Worm (Caenorhabditis elegans) whole organism, young adult: Measurements from ENCODE around the gene ints-9.

Source experiments
- D2030.7 ChIP-seq: fragments of 200-800 bp; sonication (Bioruptor generic); IDR thresholded peaks from 2 replicates; pipeline ENCODE4 v1.3.6; 2022; ENCODE audit warnings: missing genetic modification reagents, missing genetic modification characterization, missing compliant biosample characterization
- F10E7.11 ChIP-seq: sonication (generic microtip); optimal IDR thresholded peaks from 2 replicates; lab custom pipeline; 2017; ENCODE audit warnings: mild to moderate bottlenecking, missing genetic modification characterization, moderate library complexity, missing compliant biosample characterization
- F33H1.4 ChIP-seq: fragments of 200-800 bp; sonication (Bioruptor generic); IDR thresholded peaks from 2 replicates; pipeline ENCODE4 v1.3.6; 2022; ENCODE audit warnings: missing genetic modification reagents, missing genetic modification characterization, missing compliant biosample characterization
- F49E8.2 ChIP-seq: sonication (generic microtip); optimal IDR thresholded peaks from 3 replicates; lab custom pipeline; 2017; ENCODE audit warnings: missing genetic modification characterization, mild to moderate bottlenecking, missing compliant biosample characterization, antibody characterized with exemption, moderate library complexity; ENCODE audit not compliant: insufficient read depth
- F55B11.4 ChIP-seq: sonication (generic microtip); optimal IDR thresholded peaks from 2 replicates; lab custom pipeline; 2016; ENCODE audit warnings: missing compliant biosample characterization, missing genetic modification characterization, borderline replicate concordance; ENCODE audit not compliant: insufficient read depth
- F57A8.1 ChIP-seq: fragments of 200-800 bp; sonication (Bioruptor generic); optimal IDR thresholded peaks from 2 replicates; lab custom pipeline; 2018; ENCODE audit warnings: mild to moderate bottlenecking, missing genetic modification characterization, moderate library complexity, missing compliant biosample characterization
- T26A5.8 ChIP-seq: sonication (generic microtip); optimal IDR thresholded peaks from 2 replicates; lab custom pipeline; 2016; ENCODE audit warnings: missing genetic modification characterization, missing compliant biosample characterization
- Y53F4B.3 ChIP-seq: fragments of 200-800 bp; sonication (Bioruptor generic); IDR thresholded peaks from 2 replicates; pipeline ENCODE4 v1.3.6; 2022; ENCODE audit warnings: missing genetic modification reagents, missing genetic modification characterization, missing compliant biosample characterization
- Y56A3A.18 ChIP-seq: fragments of 200-800 bp; sonication (Bioruptor generic); IDR thresholded peaks from 2 replicates; pipeline ENCODE4 v1.3.6; 2022; ENCODE audit warnings: missing genetic modification reagents, missing genetic modification characterization, missing compliant biosample characterization
- Y79H2A.3 ChIP-seq: fragments of 200-800 bp; sonication (Bioruptor generic); conservative IDR thresholded peaks from 2 replicates; pipeline ENCODE4 v1.3.6; 2022; ENCODE audit warnings: missing genetic modification reagents, missing genetic modification characterization, missing compliant biosample characterization
- ZK185.1 ChIP-seq: sonication (generic microtip); optimal IDR thresholded peaks from 2 replicates; lab custom pipeline; 2016; ENCODE audit warnings: mild to moderate bottlenecking, missing genetic modification characterization, missing compliant biosample characterization; ENCODE audit not compliant: poor library complexity, severe bottlenecking
- ama-1 ChIP-seq, 3 experiments: fragments of 150-350 bp in 1 of 3; sonication (generic microtip) in 2 of 3; optimal IDR thresholded peaks; 2 replicates each; lab custom pipeline; 2014 to 2018; ENCODE audit warnings: missing biosample characterization in 2 of 3, missing genetic modification characterization in 2 of 3, missing genetic modification reagents in 2 of 3
- athp-1 ChIP-seq: sonication (generic microtip); optimal IDR thresholded peaks from 2 replicates; lab custom pipeline; 2017; ENCODE audit warnings: mild to moderate bottlenecking, missing genetic modification characterization, missing compliant biosample characterization
- ccch-3 ChIP-seq: fragments of 200-800 bp; sonication (Bioruptor generic); optimal IDR thresholded peaks from 2 replicates; lab custom pipeline; 2018; ENCODE audit warnings: mild to moderate bottlenecking, missing genetic modification characterization, missing compliant biosample characterization
- cebp-2 ChIP-seq: fragments of 200-800 bp; sonication (Bioruptor generic); IDR thresholded peaks from 2 replicates; pipeline ENCODE4 v1.3.6; 2022; ENCODE audit warnings: missing genetic modification characterization, missing compliant biosample characterization
- ceh-27 ChIP-seq: fragments of 200-800 bp; sonication (Bioruptor generic); optimal IDR thresholded peaks from 2 replicates; lab custom pipeline; 2018; ENCODE audit warnings: mild to moderate bottlenecking, missing genetic modification characterization, moderate library complexity, missing compliant biosample characterization
- ceh-58 ChIP-seq: fragments of 200-800 bp; sonication (Bioruptor generic); IDR thresholded peaks from 2 replicates; pipeline ENCODE4 v1.3.6; 2022; ENCODE audit warnings: missing genetic modification characterization, missing compliant biosample characterization
- dpff-1 ChIP-seq: sonication (generic microtip); optimal IDR thresholded peaks from 2 replicates; lab custom pipeline; 2017; ENCODE audit warnings: mild to moderate bottlenecking, missing genetic modification characterization, missing compliant biosample characterization
- dpl-1 ChIP-seq: fragments of 150-350 bp; optimal IDR thresholded peaks from 2 replicates; lab custom pipeline; 2014; ENCODE audit warnings: missing biosample characterization, missing genetic modification reagents, missing genetic modification characterization
- efl-1 ChIP-seq: fragments of 150-350 bp; optimal IDR thresholded peaks from 2 replicates; lab custom pipeline; 2014; ENCODE audit warnings: missing biosample characterization, missing genetic modification reagents, missing genetic modification characterization
- egl-18 ChIP-seq: fragments of 200-800 bp; sonication (Bioruptor generic); IDR thresholded peaks from 2 replicates; pipeline ENCODE4 v1.3.6; 2022; ENCODE audit warnings: missing genetic modification reagents, missing genetic modification characterization, missing compliant biosample characterization
- ekl-4 ChIP-seq: fragments of 200-800 bp; sonication (Bioruptor generic); IDR thresholded peaks from 2 replicates; pipeline ENCODE4 v1.3.6; 2022; ENCODE audit warnings: missing genetic modification reagents, missing genetic modification characterization, missing compliant biosample characterization
- fkh-3 ChIP-seq: sonication (generic microtip); optimal IDR thresholded peaks from 2 replicates; lab custom pipeline; 2016; ENCODE audit warnings: mild to moderate bottlenecking, missing genetic modification characterization, missing compliant biosample characterization
- gei-17 ChIP-seq: fragments of 200-800 bp; sonication (Bioruptor generic); optimal IDR thresholded peaks from 2 replicates; lab custom pipeline; 2018; ENCODE audit warnings: mild to moderate bottlenecking, missing genetic modification characterization, missing compliant biosample characterization
- hlh-26 ChIP-seq: fragments of 200-800 bp; sonication (Bioruptor generic); conservative IDR thresholded peaks from 2 replicates; pipeline ENCODE4 v1.3.6; 2022; ENCODE audit warnings: missing genetic modification reagents, missing genetic modification characterization, missing compliant biosample characterization
- hmg-1.2 ChIP-seq: fragments of 200-800 bp; sonication (Bioruptor generic); IDR thresholded peaks from 2 replicates; pipeline ENCODE4 v1.3.6; 2022; ENCODE audit warnings: missing genetic modification reagents, missing genetic modification characterization, missing compliant biosample characterization
- hmg-20 ChIP-seq: fragments of 200-800 bp; sonication (Bioruptor generic); IDR thresholded peaks from 2 replicates; pipeline ENCODE4 v1.3.6; 2022; ENCODE audit warnings: missing genetic modification reagents, missing genetic modification characterization, missing compliant biosample characterization
- lin-26 ChIP-seq: fragments of 200-800 bp; sonication (Bioruptor generic); IDR thresholded peaks from 2 replicates; pipeline ENCODE4 v1.3.6; 2022; ENCODE audit warnings: missing genetic modification reagents, missing genetic modification characterization, missing compliant biosample characterization
- lin-35 ChIP-seq, 3 experiments: fragments of 150-350 bp in 2 of 3; sonication (generic microtip) in 1 of 3; optimal IDR thresholded peaks; 2 replicates each; lab custom pipeline; 2014 to 2018; ENCODE audit warnings: missing biosample characterization in 3 of 3, missing genetic modification characterization in 3 of 3, missing genetic modification reagents in 3 of 3
- lin-54 ChIP-seq: fragments of 200-800 bp; sonication (Bioruptor generic); optimal IDR thresholded peaks from 2 replicates; lab custom pipeline; 2018; ENCODE audit warnings: mild to moderate bottlenecking, missing genetic modification characterization, missing compliant biosample characterization
- lir-1 ChIP-seq: fragments of 200-800 bp; sonication (Bioruptor generic); conservative IDR thresholded peaks from 2 replicates; pipeline ENCODE4 v1.3.6; 2022; ENCODE audit warnings: missing genetic modification reagents, missing genetic modification characterization, missing compliant biosample characterization
- lsl-1 ChIP-seq: fragments of 200-800 bp; sonication (Bioruptor generic); optimal IDR thresholded peaks from 2 replicates; lab custom pipeline; 2018; ENCODE audit warnings: mild to moderate bottlenecking, missing genetic modification characterization, moderate library complexity, missing compliant biosample characterization
- madf-3 ChIP-seq: fragments of 200-800 bp; sonication (Bioruptor generic); IDR thresholded peaks from 2 replicates; pipeline ENCODE4 v1.3.6; 2022; ENCODE audit warnings: missing genetic modification reagents, missing genetic modification characterization, missing compliant biosample characterization
- madf-8 ChIP-seq: fragments of 200-800 bp; sonication (Bioruptor generic); conservative IDR thresholded peaks from 2 replicates; pipeline ENCODE4 v1.3.6; 2022; ENCODE audit warnings: missing genetic modification reagents, missing genetic modification characterization, missing compliant biosample characterization
- mcd-1 ChIP-seq: fragments of 200-800 bp; sonication (Bioruptor generic); IDR thresholded peaks from 2 replicates; pipeline ENCODE4 v1.3.6; 2022; ENCODE audit warnings: missing genetic modification reagents, missing genetic modification characterization, missing compliant biosample characterization
- mel-28 ChIP-seq: sonication (generic microtip); optimal IDR thresholded peaks from 2 replicates; lab custom pipeline; 2016; ENCODE audit warnings: borderline replicate concordance, mild to moderate bottlenecking, missing genetic modification characterization, missing compliant biosample characterization
- mes-4 ChIP-seq: sonication (generic microtip); optimal IDR thresholded peaks from 2 replicates; lab custom pipeline; 2016; ENCODE audit warnings: missing genotype, missing genetic modification characterization, missing compliant biosample characterization
- nhr-120 ChIP-seq: fragments of 200-800 bp; sonication (Bioruptor generic); IDR thresholded peaks from 2 replicates; pipeline ENCODE4 v1.3.6; 2022; ENCODE audit warnings: missing genetic modification characterization, missing compliant biosample characterization
- nhr-179 ChIP-seq: sonication (generic microtip); optimal IDR thresholded peaks from 2 replicates; lab custom pipeline; 2016; ENCODE audit warnings: mild to moderate bottlenecking, missing genetic modification characterization, missing compliant biosample characterization
- nhr-90 ChIP-seq: sonication (generic microtip); optimal IDR thresholded peaks from 2 replicates; lab custom pipeline; 2016; ENCODE audit warnings: missing genotype, mild to moderate bottlenecking, missing genetic modification characterization, missing compliant biosample characterization
- rcor-1 ChIP-seq: fragments of 200-800 bp; sonication (Bioruptor generic); IDR thresholded peaks from 2 replicates; pipeline ENCODE4 v1.3.6; 2022; ENCODE audit warnings: missing genetic modification reagents, missing genetic modification characterization, missing compliant biosample characterization
- rec-8 ChIP-seq, 2 experiments: sonication (generic microtip); optimal IDR thresholded peaks; 2 replicates each; lab custom pipeline; 2016; ENCODE audit warnings: mild to moderate bottlenecking in 2 of 2, missing genetic modification characterization in 2 of 2, missing genetic modification reagents in 2 of 2, missing genotype in 2 of 2, missing biosample characterization in 1 of 2, missing compliant biosample characterization in 1 of 2, moderate library complexity in 1 of 2
- sea-2 ChIP-seq: fragments of 200-800 bp; sonication (Bioruptor generic); IDR thresholded peaks from 2 replicates; pipeline ENCODE4 v1.3.6; 2022; ENCODE audit warnings: missing genetic modification characterization, missing compliant biosample characterization
- somi-1 ChIP-seq: fragments of 200-800 bp; sonication (Bioruptor generic); optimal IDR thresholded peaks from 2 replicates; lab custom pipeline; 2018; ENCODE audit warnings: mild to moderate bottlenecking, missing genetic modification characterization, missing compliant biosample characterization
- tlf-1 ChIP-seq: fragments of 200-800 bp; sonication (Bioruptor generic); optimal IDR thresholded peaks from 2 replicates; lab custom pipeline; 2018; ENCODE audit warnings: mild to moderate bottlenecking, missing genetic modification characterization, missing compliant biosample characterization
- ztf-18 ChIP-seq: sonication (generic microtip); optimal IDR thresholded peaks from 2 replicates; lab custom pipeline; 2016; ENCODE audit warnings: missing genotype, mild to moderate bottlenecking, missing genetic modification characterization, missing compliant biosample characterization
- ztf-22 ChIP-seq: fragments of 200-800 bp; sonication (Bioruptor generic); optimal IDR thresholded peaks from 2 replicates; lab custom pipeline; 2018; ENCODE audit warnings: mild to moderate bottlenecking, missing genetic modification characterization, moderate library complexity, missing compliant biosample characterization
- ztf-3 ChIP-seq: fragments of 200-800 bp; sonication (Bioruptor generic); optimal IDR thresholded peaks from 2 replicates; lab custom pipeline; 2018; ENCODE audit warnings: mild to moderate bottlenecking, missing genetic modification characterization, missing compliant biosample characterization
- ztf-6 ChIP-seq: fragments of 200-800 bp; sonication (Bioruptor generic); IDR thresholded peaks from 2 replicates; pipeline ENCODE4 v1.3.6; 2022; ENCODE audit warnings: missing genetic modification reagents, missing genetic modification characterization, missing compliant biosample characterization

ints-9 gene

ce11 chrV:7575563-7575962 is at the start of gene ints-9, which contains the start of gene snu-66:
Gene ints-9, plus strand, starts transcription at chrV:7575802.
Gene snu-66, minus strand, starts transcription at chrV:7575670.
- TF ChIP-seq nhr-120 (GFP tag; lab: Robert Waterston, UW): no peak
- TF ChIP-seq egl-18 (GFP tag; lab: Robert Waterston, UW): no peak
- no peak for TF ChIP-seq dpff-1 (tag; lab: Kevin White, UChicago)
- TF ChIP-seq mel-28 (tag; lab: Kevin White, UChicago): no peak
- TF ChIP-seq hmg-1.2: no peak
- no peak for TF ChIP-seq nhr-179 (tag; lab: Kevin White, UChicago)
- TF ChIP-seq rcor-1: no peak
- TF ChIP-seq lin-35 (GFP tag; optimal IDR thresholded peaks at IDR 0.05; lab: Kevin White, UChicago): peak in 1 of 3 experiments; percentile 75
- TF ChIP-seq lin-26 (GFP tag; lab: Robert Waterston, UW): no peak
- TF ChIP-seq D2030.7 (GFP tag; lab: Robert Waterston, UW): no peak
- no peak for TF ChIP-seq mes-4
- TF ChIP-seq Y79H2A.3 (GFP tag; lab: Robert Waterston, UW): no peak
- peak; percentile 41 for TF ChIP-seq lsl-1 (GFP tag; lab: Kevin White, UChicago)
- no peak for TF ChIP-seq tlf-1 (GFP tag; lab: Kevin White, UChicago)
- TF ChIP-seq ceh-27: no peak
- no peak for TF ChIP-seq ztf-6 (GFP tag; lab: Robert Waterston, UW)
- no peak for TF ChIP-seq lir-1 (GFP tag; lab: Robert Waterston, UW)
- no peak for TF ChIP-seq hlh-26
- TF ChIP-seq ztf-18: peak; percentile 93
- no peak for TF ChIP-seq ccch-3 (GFP tag; lab: Kevin White, UChicago)
- TF ChIP-seq lin-54 (GFP tag; lab: Kevin White, UChicago): peak; percentile 48
- TF ChIP-seq mcd-1 (GFP tag; lab: Robert Waterston, UW): peak; percentile 80
- no peak for TF ChIP-seq fkh-3 (tag; lab: Kevin White, UChicago)
- TF ChIP-seq cebp-2: no peak
- no peak for TF ChIP-seq dpl-1
- no peak for TF ChIP-seq athp-1
- TF ChIP-seq F49E8.2 (tag; lab: Kevin White, UChicago): no peak
- no peak for TF ChIP-seq ceh-58 (GFP tag; lab: Robert Waterston, UW)
- no peak for TF ChIP-seq Y56A3A.18 (GFP tag; lab: Robert Waterston, UW)
- no peak for TF ChIP-seq hmg-20
- TF ChIP-seq rec-8 (tag; optimal IDR thresholded peaks at IDR 0.05; lab: Kevin White, UChicago): no peak
- TF ChIP-seq Y53F4B.3 (GFP tag; lab: Robert Waterston, UW): no peak
- TF ChIP-seq F10E7.11 (tag; lab: Kevin White, UChicago): no peak
- TF ChIP-seq ztf-22 (GFP tag; lab: Kevin White, UChicago): no peak
- no peak for TF ChIP-seq madf-3 (GFP tag; lab: Robert Waterston, UW)
- peak; percentile 46 for TF ChIP-seq ZK185.1 (tag; lab: Kevin White, UChicago)
- no peak for TF ChIP-seq ztf-3
- TF ChIP-seq F55B11.4 (tag; lab: Kevin White, UChicago): no peak
- no peak for TF ChIP-seq ekl-4 (GFP tag; lab: Robert Waterston, UW)
- no peak for TF ChIP-seq somi-1 (GFP tag; lab: Kevin White, UChicago)
- no peak for TF ChIP-seq nhr-90 (tag; lab: Kevin White, UChicago)
- TF ChIP-seq efl-1 (GFP tag; lab: Kevin White, UChicago): no peak
- TF ChIP-seq F33H1.4 (GFP tag; lab: Robert Waterston, UW): peak; percentile 40
- TF ChIP-seq ama-1 (optimal IDR thresholded peaks at IDR 0.05; lab: Kevin White, UChicago): no peak
- no peak for TF ChIP-seq ama-1 (GFP tag; optimal IDR thresholded peaks at IDR 0.05; lab: Kevin White, UChicago)
- TF ChIP-seq T26A5.8 (tag; lab: Kevin White, UChicago): no peak
- TF ChIP-seq gei-17: no peak
- no peak for TF ChIP-seq madf-8
- no peak for TF ChIP-seq F57A8.1 (GFP tag; lab: Kevin White, UChicago)
- no peak for TF ChIP-seq sea-2 (GFP tag; lab: Robert Waterston, UW)
